Fruit fly (Drosophila melanogaster): ENCODE measurements around the gene CIA30.

Gene CIA30

dm6 chr3R:29764249-29765042 lies 27.7 kb downstream of the CIA30 start:
- TF ChIP-seq Eip78C (GFP tag) (peak; percentile 56), esn (GFP tag; optimal IDR thresholded peaks at IDR 0.05) (no peak), Blimp-1 (GFP tag; optimal IDR thresholded peaks at IDR 0.05) (no peak), CG8119 (GFP tag; IDR thresholded peaks at IDR 0.05) (no peak), CG1621 (tag; optimal IDR thresholded peaks at IDR 0.05) (no peak), Sox102F (GFP tag; optimal IDR thresholded peaks at IDR 0.05) (no peak), CG8632 (GFP tag; optimal IDR thresholded peaks at IDR 0.05) (no peak), CG15336 (GFP tag; IDR thresholded peaks at IDR 0.05) (no peak), fd59A (GFP tag; optimal IDR thresholded peaks at IDR 0.05) (no peak), CG10669 (GFP tag; optimal IDR thresholded peaks at IDR 0.05) (no peak), ss (GFP tag; optimal IDR thresholded peaks at IDR 0.05) (peak in 1 of 2 experiments; percentile 39)

- TF ChIP-seq pdm3 (GFP tag; optimal IDR thresholded peaks at IDR 0.05) (no peak), Smox (GFP tag; optimal IDR thresholded peaks at IDR 0.05) (no peak), Eip93F (GFP tag; optimal IDR thresholded peaks at IDR 0.05) (peak; percentile 47), Sox102F (GFP tag; optimal IDR thresholded peaks at IDR 0.05) (peak; percentile 25), CG1621 (tag; optimal IDR thresholded peaks at IDR 0.05) (no peak), CG3919 (GFP tag; optimal IDR thresholded peaks at IDR 0.05) (peak; percentile 18), vri (GFP tag; optimal IDR thresholded peaks at IDR 0.05) (peak; percentile 23), CG6276 (GFP tag; optimal IDR thresholded peaks at IDR 0.05) (no peak), Met (GFP tag; optimal IDR thresholded peaks at IDR 0.05) (peak; percentile 26), eg (GFP tag; IDR thresholded peaks at IDR 0.05) (peak; percentile 33; the same call in 2 of the 3 replicates), Eip78C (GFP tag) (peak; percentile 54), Sox14 (GFP tag; optimal IDR thresholded peaks at IDR 0.05) (no peak), CG10669 (GFP tag; optimal IDR thresholded peaks at IDR 0.05) (peak; percentile 11), CG34406 (GFP tag; optimal IDR thresholded peaks at IDR 0.05) (no peak), CG6854 (GFP tag; optimal IDR thresholded peaks at IDR 0.05) (peak; percentile 55), svp (GFP tag) (peak; percentile 48), CG6163 (GFP tag; IDR thresholded peaks at IDR 0.05) (0 out of 3 replicates have a peak, but pooled peaks have one; percentile 33), CG6808 (GFP tag; optimal IDR thresholded peaks at IDR 0.05) (peak; percentile 11), ss (GFP tag; optimal IDR thresholded peaks at IDR 0.05) (peak in 1 of 2 experiments; percentile 31)
These were observed 28.7 kb downstream of the CIA30 start, which contains the start of gene kay for dm6 chr3R:29765267-29766095. kay (plus strand) TSS chr3R:29765995.

dm6 chr3R:29767236-29767635 lies 30.5 kb downstream of the CIA30 start:
- TF ChIP-seq CG3919 (GFP tag; optimal IDR thresholded peaks at IDR 0.05) (peak; percentile 9), Gug (GFP tag; IDR thresholded peaks at IDR 0.05) (no peak)

- no peak for TF ChIP-seq fkh (GFP tag; optimal IDR thresholded peaks at IDR 0.05)
- TF ChIP-seq spab (GFP tag; optimal IDR thresholded peaks at IDR 0.05) = no peak
- TF ChIP-seq CG32006 (GFP tag; optimal IDR thresholded peaks at IDR 0.05) = no peak
- TF ChIP-seq CG6163 (GFP tag; IDR thresholded peaks at IDR 0.05) = 0 out of 3 replicates have a peak, but pooled peaks have one; percentile 6
These were observed 34.2 kb downstream of the CIA30 start for dm6 chr3R:29770930-29771329.

- TF ChIP-seq CG34406 (GFP tag; optimal IDR thresholded peaks at IDR 0.05) (no peak), Ets21C (GFP tag; optimal IDR thresholded peaks at IDR 0.05) (no peak), CG15336 (GFP tag; IDR thresholded peaks at IDR 0.05) (peak; percentile 18; the same call in 1 of the 2 replicates), CG10669 (GFP tag; optimal IDR thresholded peaks at IDR 0.05) (no peak), pdm3 (GFP tag; optimal IDR thresholded peaks at IDR 0.05) (no peak), Hr38 (GFP tag; optimal IDR thresholded peaks at IDR 0.05) (no peak), CG8119 (GFP tag; IDR thresholded peaks at IDR 0.05) (peak; percentile 27; the same call in 1 of the 3 replicates), Eip93F (GFP tag; optimal IDR thresholded peaks at IDR 0.05) (no peak), CG11762 (GFP tag; optimal IDR thresholded peaks at IDR 0.05; ENCODE audit: insufficient read depth) (no peak), salr (GFP tag; optimal IDR thresholded peaks at IDR 0.05) (no peak), CG6808 (GFP tag; optimal IDR thresholded peaks at IDR 0.05) (no peak), CG32006 (GFP tag; optimal IDR thresholded peaks at IDR 0.05) (no peak), Met (GFP tag; optimal IDR thresholded peaks at IDR 0.05) (no peak), Sox102F (GFP tag; optimal IDR thresholded peaks at IDR 0.05) (no peak), dsx (GFP tag; optimal IDR thresholded peaks at IDR 0.05; ENCODE audit: poor library complexity, severe bottlenecking) (peak; percentile 17), Hr39 (GFP tag; optimal IDR thresholded peaks at IDR 0.05) (no peak), Sox14 (GFP tag; optimal IDR thresholded peaks at IDR 0.05) (no peak), dac (GFP tag; optimal IDR thresholded peaks at IDR 0.05) (no peak), svp (GFP tag) (no peak), Eip78C (GFP tag) (no peak), esn (GFP tag; optimal IDR thresholded peaks at IDR 0.05) (no peak), topi (GFP tag; optimal IDR thresholded peaks at IDR 0.05) (no peak), fkh (GFP tag; optimal IDR thresholded peaks at IDR 0.05) (peak; percentile 97)
These were observed 34.9 kb downstream of the CIA30 start for dm6 chr3R:29771645-29772089.

Measured in whole organism, prepupa.